Fruit fly (Drosophila melanogaster) whole organism, pupa: ENCODE data around the gene CG42876.

Experiments used
- CG12605 ChIP-seq: fragments of 200-800 bp; sonication (Bioruptor generic); IDR thresholded peaks from 2 replicates; pipeline ENCODE4 v1.3.6; 2022; ENCODE audit warnings: missing biosample characterization, missing genetic modification characterization
- CG14655 ChIP-seq: fragments of 200-800 bp; sonication (Bioruptor generic); optimal IDR thresholded peaks from 3 replicates; lab custom pipeline; 2017; ENCODE audit warnings: mild to moderate bottlenecking, missing biosample characterization, missing genetic modification reagents, missing genetic modification characterization
- CG15710 ChIP-seq: fragments of 200-800 bp; sonication (Bioruptor generic); optimal IDR thresholded peaks from 2 replicates; lab custom pipeline; 2018; ENCODE audit warnings: missing biosample characterization, mild to moderate bottlenecking, missing genetic modification characterization, moderate library complexity
- CG17806 ChIP-seq: fragments of 200-800 bp; sonication (Bioruptor generic); optimal IDR thresholded peaks from 2 replicates; lab custom pipeline; 2018; ENCODE audit warnings: missing biosample characterization, mild to moderate bottlenecking, missing genetic modification characterization, moderate library complexity
- CG4496 ChIP-seq: fragments of 200-800 bp; sonication (Bioruptor generic); IDR thresholded peaks from 3 replicates; pipeline ENCODE4 v1.3.6; 2022; ENCODE audit warnings: missing biosample characterization, missing genetic modification characterization
- CG8301 ChIP-seq: fragments of 200-800 bp; sonication (Bioruptor generic); optimal IDR thresholded peaks from 2 replicates; lab custom pipeline; 2018; ENCODE audit warnings: missing biosample characterization, mild to moderate bottlenecking, missing genetic modification characterization
- CG9948 ChIP-seq: fragments of 200-800 bp; sonication (Bioruptor generic); optimal IDR thresholded peaks from 2 replicates; lab custom pipeline; 2018; ENCODE audit warnings: missing biosample characterization, mild to moderate bottlenecking, missing genetic modification characterization, moderate library complexity
- D1 ChIP-seq: fragments of 200-800 bp; sonication (Bioruptor generic); optimal IDR thresholded peaks from 2 replicates; lab custom pipeline; 2018; ENCODE audit warnings: missing biosample characterization, mild to moderate bottlenecking, missing genetic modification characterization, moderate library complexity
- EcR ChIP-seq: fragments of 200-800 bp; sonication (Bioruptor generic); optimal IDR thresholded peaks from 3 replicates; lab custom pipeline; 2019; ENCODE audit warnings: missing biosample characterization, missing genetic modification characterization, mild to moderate bottlenecking, moderate library complexity, missing genetic modification reagents
- Ets98B ChIP-seq: fragments of 200-800 bp; sonication (Bioruptor generic); IDR thresholded peaks from 2 replicates; pipeline ENCODE4 v1.3.6; 2022; ENCODE audit warnings: missing biosample characterization, missing genetic modification characterization
- Pif1A ChIP-seq: fragments of 200-800 bp; sonication (Bioruptor generic); optimal IDR thresholded peaks from 3 replicates; lab custom pipeline; 2016; ENCODE audit warnings: missing biosample characterization, missing genetic modification characterization
- Pif1B ChIP-seq: fragments of 200-800 bp; sonication (Bioruptor generic); optimal IDR thresholded peaks from 3 replicates; lab custom pipeline; 2016; ENCODE audit warnings: missing biosample characterization, missing genetic modification characterization
- Snoo ChIP-seq: fragments of 200-800 bp; sonication (Bioruptor generic); optimal IDR thresholded peaks from 3 replicates; lab custom pipeline; 2017; ENCODE audit warnings: missing biosample characterization, mild to moderate bottlenecking, missing genetic modification characterization, inconsistent platforms
- rn ChIP-seq: fragments of 200-800 bp; sonication (Bioruptor generic); IDR thresholded peaks from 2 replicates; pipeline ENCODE4 v1.3.6; 2022; ENCODE audit warnings: missing biosample characterization, missing genetic modification characterization

DNA sequence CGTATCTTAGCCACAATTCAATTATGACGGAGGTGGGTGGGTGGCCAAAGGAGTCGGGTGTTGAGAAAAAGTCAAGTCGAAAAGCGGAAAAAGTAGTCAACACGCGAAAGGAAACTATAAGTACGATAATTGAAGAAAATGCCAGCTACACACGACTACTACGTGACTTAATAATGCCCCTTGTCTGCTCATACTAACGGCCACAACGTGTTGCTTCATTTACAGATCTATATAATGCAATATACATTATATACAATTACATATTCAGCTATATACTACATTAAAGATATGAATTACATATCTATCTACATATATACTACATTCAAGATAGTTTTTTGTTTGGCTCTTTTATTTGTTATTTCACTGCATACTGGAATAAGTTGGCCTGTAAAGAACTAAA, 38.9 kb downstream of the CG42876 start, which contains the start of gene CG31826:
- no peak for TF ChIP-seq Snoo (tag; lab: Kevin White, UChicago)
- no peak for TF ChIP-seq CG9948 (tag; lab: Kevin White, UChicago)
- no peak for TF ChIP-seq CG17806 (tag; lab: Kevin White, UChicago)
- TF ChIP-seq CG12605 (GFP tag; lab: Robert Waterston, UW) = no peak
- no peak for TF ChIP-seq Pif1A (GFP tag; lab: Kevin White, UChicago)
- TF ChIP-seq D1 (tag; lab: Kevin White, UChicago) = no peak
- no peak for TF ChIP-seq CG14655 (GFP tag; lab: Kevin White, UChicago)
- no peak for TF ChIP-seq Ets98B (GFP tag; lab: Robert Waterston, UW)
- no peak for TF ChIP-seq EcR (GFP tag; lab: Kevin White, UChicago)
- no peak for TF ChIP-seq Pif1B (GFP tag; lab: Kevin White, UChicago)
- TF ChIP-seq rn (GFP tag; lab: Robert Waterston, UW) = no peak
- no peak for TF ChIP-seq CG4496 (GFP tag; lab: Robert Waterston, UW)
- TF ChIP-seq CG8301 (tag; lab: Kevin White, UChicago) = no peak
- TF ChIP-seq CG15710 (tag; lab: Kevin White, UChicago) = no peak
